Worm (Caenorhabditis elegans): ENCODE data around the gene E03H12.7.

The E03H12.7 gene

DNA sequence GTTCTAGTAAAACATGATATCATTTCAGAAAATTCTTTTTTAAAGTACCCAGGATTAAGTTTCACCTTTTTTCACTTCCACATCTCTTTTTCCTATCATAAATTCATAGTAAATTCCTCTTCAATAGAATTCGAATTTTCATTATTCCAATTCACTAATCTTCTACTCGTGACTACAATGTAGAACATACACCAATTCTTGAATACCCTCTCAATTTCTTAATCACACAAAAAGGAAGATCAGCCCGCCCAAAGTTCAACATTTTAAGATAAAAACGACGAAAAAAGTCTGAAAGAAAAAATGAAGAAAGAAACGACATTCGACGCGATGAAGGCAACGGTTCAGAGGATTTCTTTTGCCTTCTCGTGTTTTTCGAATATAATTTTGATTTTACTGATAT, 34.5 kb downstream of the E03H12.7 start, which contains the start of gene str-163:
Gene str-163 (plus strand): TSS at position 301 of the 400 bp plus-strand sequence.
- TF ChIP-seq odd-2 (tag; optimal IDR thresholded peaks at IDR 0.05), result no peak
- no peak for TF ChIP-seq sox-2 (GFP tag; IDR thresholded peaks at IDR 0.05)
- TF ChIP-seq T23F11.4 (GFP tag; optimal IDR thresholded peaks at IDR 0.05), result no peak
- TF ChIP-seq ref-2 (tag; optimal IDR thresholded peaks at IDR 0.05), result no peak

DNA sequence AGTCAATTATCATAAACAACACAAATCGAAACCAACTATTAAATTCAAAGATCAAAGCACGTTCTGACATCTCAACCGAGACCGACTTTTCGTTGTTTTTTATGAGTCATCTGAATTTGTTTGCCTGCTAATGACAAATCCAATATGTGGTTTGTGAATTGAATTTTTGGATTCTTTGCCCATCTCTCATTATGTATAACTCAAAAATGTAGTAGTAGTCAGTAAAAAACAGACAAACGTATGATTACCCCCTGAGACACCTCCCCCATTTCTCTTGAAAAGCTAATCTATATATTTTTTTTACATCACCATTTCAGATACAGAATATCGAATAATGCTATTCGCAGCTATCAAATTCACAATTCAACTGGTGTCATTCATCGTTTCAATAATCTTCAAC, 42.7 kb downstream of the E03H12.7 start, which contains the start of gene str-169:
Gene str-169 (plus strand): TSS at position 301 of the 400 bp plus-strand sequence.
- TF ChIP-seq ceh-30 (tag; optimal IDR thresholded peaks at IDR 0.05) (no peak), pqm-1 (tag; optimal IDR thresholded peaks at IDR 0.05) (no peak), sox-2 (GFP tag; IDR thresholded peaks at IDR 0.05) (no peak), hlh-8 (tag; optimal IDR thresholded peaks at IDR 0.05) (no peak), F13H6.1 (tag; optimal IDR thresholded peaks at IDR 0.05) (no peak), pros-1 (tag; optimal IDR thresholded peaks at IDR 0.05) (no peak), unc-86 (tag; optimal IDR thresholded peaks at IDR 0.05) (no peak), mec-3 (tag; optimal IDR thresholded peaks at IDR 0.05; ENCODE audit: borderline replicate concordance) (no peak), K02D7.2 (tag; optimal IDR thresholded peaks at IDR 0.05) (no peak), ceh-22 (tag; optimal IDR thresholded peaks at IDR 0.05) (no peak), pha-4 (tag; optimal IDR thresholded peaks at IDR 0.05) (no peak), ttx-3 (tag; optimal IDR thresholded peaks at IDR 0.05) (no peak), rnt-1 (tag; optimal IDR thresholded peaks at IDR 0.05) (no peak), fkh-6 (tag; optimal IDR thresholded peaks at IDR 0.05) (no peak)

DNA sequence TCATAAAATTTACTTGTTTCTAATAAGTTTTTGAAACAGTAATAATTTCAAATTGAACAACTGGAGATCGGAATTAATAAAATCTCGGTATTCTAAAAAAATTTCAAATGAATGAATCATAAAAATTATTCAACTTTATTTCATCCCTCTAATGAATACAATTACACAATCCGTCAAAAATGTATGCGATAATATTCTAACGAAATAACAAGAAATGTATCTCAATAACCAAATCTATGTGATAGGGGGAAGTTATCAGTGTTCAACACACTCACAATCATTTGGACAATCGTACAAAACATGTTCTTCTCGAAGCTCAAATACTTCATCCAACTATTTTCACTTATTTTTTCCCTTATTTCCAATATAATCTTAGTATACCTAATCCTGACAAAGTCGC, 46.8 kb downstream of the E03H12.7 start, which contains the start of gene Y9C9A.5:
Gene Y9C9A.5 (plus strand): TSS at position 301 of the 400 bp plus-strand sequence.
- TF ChIP-seq C08G9.2 (tag; optimal IDR thresholded peaks at IDR 0.05) (no peak), hlh-6 (tag; optimal IDR thresholded peaks at IDR 0.05) (no peak), unc-3 (GFP tag; conservative IDR thresholded peaks at IDR 0.05) (no peak), unc-3 (tag; optimal IDR thresholded peaks at IDR 0.05) (no peak), lim-6 (tag; optimal IDR thresholded peaks at IDR 0.05) (no peak), dmd-4 (tag; optimal IDR thresholded peaks at IDR 0.05; ENCODE audit: borderline replicate concordance) (no peak), F13H6.1 (tag; optimal IDR thresholded peaks at IDR 0.05) (no peak), K02D7.2 (tag; optimal IDR thresholded peaks at IDR 0.05) (no peak), ceh-6 (GFP tag; optimal IDR thresholded peaks at IDR 0.05) (no peak), ceh-18 (tag; optimal IDR thresholded peaks at IDR 0.05) (no peak)

DNA sequence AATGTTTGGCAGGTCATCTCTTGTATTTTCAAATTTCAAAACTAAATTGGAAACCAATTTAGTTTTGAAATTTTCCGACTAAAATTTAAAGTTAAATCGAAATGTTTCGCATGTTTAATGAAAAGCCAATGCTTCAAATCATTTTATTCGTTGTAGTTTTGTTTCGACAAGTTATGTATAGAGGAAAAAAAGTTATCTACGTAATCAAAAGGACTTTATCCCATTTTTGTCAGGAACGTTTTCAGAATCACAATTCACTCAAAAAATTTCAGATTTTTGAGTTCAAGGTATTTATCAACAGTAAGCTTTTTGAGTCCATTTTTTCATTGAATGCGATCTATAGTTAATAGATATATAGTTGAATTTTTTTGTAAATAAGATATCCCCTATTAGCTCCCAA, 49.8 kb downstream of the E03H12.7 start, which contains the start of gene str-168:
Gene str-168 (plus strand): TSS at position 301 of the 400 bp plus-strand sequence.
- TF ChIP-seq unc-42 (tag; optimal IDR thresholded peaks at IDR 0.05), result no peak
- no peak for TF ChIP-seq K02D7.2 (tag; optimal IDR thresholded peaks at IDR 0.05)
- TF ChIP-seq pha-4 (tag; optimal IDR thresholded peaks at IDR 0.05), result no peak
- TF ChIP-seq hlh-8 (tag; optimal IDR thresholded peaks at IDR 0.05), result no peak
- TF ChIP-seq elt-4 (tag; optimal IDR thresholded peaks at IDR 0.05), result no peak
- no peak for TF ChIP-seq ttx-3 (tag; optimal IDR thresholded peaks at IDR 0.05)
- no peak for TF ChIP-seq pax-1 (tag; optimal IDR thresholded peaks at IDR 0.05)
- no peak for TF ChIP-seq odd-2 (tag; optimal IDR thresholded peaks at IDR 0.05)
- TF ChIP-seq pros-1 (tag; optimal IDR thresholded peaks at IDR 0.05), result no peak
- TF ChIP-seq rnt-1 (tag; optimal IDR thresholded peaks at IDR 0.05), result no peak
- no peak for TF ChIP-seq pag-3 (tag; optimal IDR thresholded peaks at IDR 0.05; ENCODE audit: borderline replicate concordance)
- TF ChIP-seq ceh-24 (tag; optimal IDR thresholded peaks at IDR 0.05), result no peak
- no peak for TF ChIP-seq pat-9 (tag; optimal IDR thresholded peaks at IDR 0.05)
